Worm (Caenorhabditis elegans): ENCODE measurements around the gene B0491.6.

DNA sequence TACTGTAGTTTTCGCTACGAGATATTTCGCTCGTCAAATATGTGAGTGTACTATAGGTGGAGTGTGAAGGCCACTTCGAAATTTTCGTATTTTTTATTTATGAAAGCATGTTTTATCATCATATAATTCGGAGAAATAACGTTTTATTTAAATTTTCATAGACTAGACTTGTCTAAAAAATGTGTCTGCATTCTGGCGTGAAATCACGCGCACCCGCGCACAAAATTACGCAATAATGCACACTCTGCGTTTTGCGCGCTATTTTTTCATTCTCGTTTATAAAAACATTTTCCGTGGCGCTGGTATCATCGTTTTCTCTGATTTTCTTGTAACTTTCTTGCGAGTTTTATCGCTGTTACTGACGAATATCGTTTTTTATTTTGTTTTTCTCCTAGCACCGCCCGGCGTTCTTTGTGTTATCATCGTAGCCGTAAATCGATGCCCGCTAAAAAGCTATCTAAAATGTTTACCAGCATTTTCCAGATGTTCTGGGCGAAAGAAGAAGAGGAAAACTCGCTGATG is 50.9 kb downstream of the B0491.6 start, which contains the start of gene saps-1:
- TF ChIP-seq pha-4 (tag; optimal IDR thresholded peaks at IDR 0.05) (no peak), ztf-3 (GFP tag; optimal IDR thresholded peaks at IDR 0.05) (no peak), unc-130 (GFP tag; optimal IDR thresholded peaks at IDR 0.05) (no peak), ama-1 (optimal IDR thresholded peaks at IDR 0.05) (no peak), ama-1 (GFP tag; optimal IDR thresholded peaks at IDR 0.05) (no peak), efl-1 (GFP tag; optimal IDR thresholded peaks at IDR 0.05) (peak; percentile 87), B0336.3 (GFP tag; IDR thresholded peaks at IDR 0.05) (0 out of 2 replicates have a peak, but pooled peaks have one; percentile 40), ets-4 (GFP tag; optimal IDR thresholded peaks at IDR 0.05) (no peak)

Data from whole organism, young adult.